Fruit fly (Drosophila melanogaster) whole organism, pupa: Measurements from ENCODE around the gene CG32115.

ENCODE experiments used
- CG10348 ChIP-seq: fragments of 200-800 bp; sonication (Bioruptor generic); IDR thresholded peaks from 2 replicates; pipeline ENCODE4 v1.3.6; 2022; ENCODE audit warnings: missing biosample characterization, missing genetic modification characterization
- CG12605 ChIP-seq: fragments of 200-800 bp; sonication (Bioruptor generic); IDR thresholded peaks from 2 replicates; pipeline ENCODE4 v1.3.6; 2022; ENCODE audit warnings: missing biosample characterization, missing genetic modification characterization
- CG13204 ChIP-seq: fragments of 200-800 bp; sonication (Bioruptor generic); optimal IDR thresholded peaks from 2 replicates; lab custom pipeline; 2018; ENCODE audit warnings: missing biosample characterization, mild to moderate bottlenecking, missing genetic modification characterization, moderate library complexity
- CG14655 ChIP-seq: fragments of 200-800 bp; sonication (Bioruptor generic); optimal IDR thresholded peaks from 3 replicates; lab custom pipeline; 2017; ENCODE audit warnings: mild to moderate bottlenecking, missing biosample characterization, missing genetic modification reagents, missing genetic modification characterization
- CG15710 ChIP-seq: fragments of 200-800 bp; sonication (Bioruptor generic); optimal IDR thresholded peaks from 2 replicates; lab custom pipeline; 2018; ENCODE audit warnings: missing biosample characterization, mild to moderate bottlenecking, missing genetic modification characterization, moderate library complexity
- CG17806 ChIP-seq: fragments of 200-800 bp; sonication (Bioruptor generic); optimal IDR thresholded peaks from 2 replicates; lab custom pipeline; 2018; ENCODE audit warnings: missing biosample characterization, mild to moderate bottlenecking, missing genetic modification characterization, moderate library complexity
- CG32121 ChIP-seq: fragments of 200-800 bp; sonication (Bioruptor generic); IDR thresholded peaks from 2 replicates; pipeline ENCODE4 v1.3.6; 2022; ENCODE audit warnings: missing biosample characterization, missing genetic modification characterization
- CG34367 ChIP-seq: fragments of 200-800 bp; sonication (Bioruptor generic); optimal IDR thresholded peaks from 2 replicates; lab custom pipeline; 2018; ENCODE audit warnings: missing biosample characterization, mild to moderate bottlenecking, missing genetic modification characterization
- CG4496 ChIP-seq: fragments of 200-800 bp; sonication (Bioruptor generic); IDR thresholded peaks from 3 replicates; pipeline ENCODE4 v1.3.6; 2022; ENCODE audit warnings: missing biosample characterization, missing genetic modification characterization
- CG8159 ChIP-seq: fragments of 200-800 bp; sonication (Bioruptor generic); optimal IDR thresholded peaks from 3 replicates; lab custom pipeline; 2018; ENCODE audit warnings: missing biosample characterization, mild to moderate bottlenecking, missing genetic modification characterization, moderate library complexity
- CG8301 ChIP-seq: fragments of 200-800 bp; sonication (Bioruptor generic); optimal IDR thresholded peaks from 2 replicates; lab custom pipeline; 2018; ENCODE audit warnings: missing biosample characterization, mild to moderate bottlenecking, missing genetic modification characterization
- CG9948 ChIP-seq: fragments of 200-800 bp; sonication (Bioruptor generic); optimal IDR thresholded peaks from 2 replicates; lab custom pipeline; 2018; ENCODE audit warnings: missing biosample characterization, mild to moderate bottlenecking, missing genetic modification characterization, moderate library complexity
- D1 ChIP-seq: fragments of 200-800 bp; sonication (Bioruptor generic); optimal IDR thresholded peaks from 2 replicates; lab custom pipeline; 2018; ENCODE audit warnings: missing biosample characterization, mild to moderate bottlenecking, missing genetic modification characterization, moderate library complexity
- EcR ChIP-seq: fragments of 200-800 bp; sonication (Bioruptor generic); optimal IDR thresholded peaks from 3 replicates; lab custom pipeline; 2019; ENCODE audit warnings: missing biosample characterization, missing genetic modification characterization, mild to moderate bottlenecking, moderate library complexity, missing genetic modification reagents
- Ets98B ChIP-seq: fragments of 200-800 bp; sonication (Bioruptor generic); IDR thresholded peaks from 2 replicates; pipeline ENCODE4 v1.3.6; 2022; ENCODE audit warnings: missing biosample characterization, missing genetic modification characterization
- Pif1A ChIP-seq: fragments of 200-800 bp; sonication (Bioruptor generic); optimal IDR thresholded peaks from 3 replicates; lab custom pipeline; 2016; ENCODE audit warnings: missing biosample characterization, missing genetic modification characterization
- Pif1B ChIP-seq: fragments of 200-800 bp; sonication (Bioruptor generic); optimal IDR thresholded peaks from 3 replicates; lab custom pipeline; 2016; ENCODE audit warnings: missing biosample characterization, missing genetic modification characterization
- Snoo ChIP-seq: fragments of 200-800 bp; sonication (Bioruptor generic); optimal IDR thresholded peaks from 3 replicates; lab custom pipeline; 2017; ENCODE audit warnings: missing biosample characterization, mild to moderate bottlenecking, missing genetic modification characterization, inconsistent platforms
- fd96Ca ChIP-seq: fragments of 200-800 bp; sonication (Bioruptor generic); IDR thresholded peaks from 3 replicates; pipeline ENCODE4 v1.3.6; 2022; ENCODE audit warnings: missing biosample characterization, missing genetic modification characterization
- gl ChIP-seq: fragments of 200-800 bp; sonication (Bioruptor generic); optimal IDR thresholded peaks from 2 replicates; lab custom pipeline; 2018; ENCODE audit warnings: missing biosample characterization, mild to moderate bottlenecking, missing genetic modification characterization
- rn ChIP-seq: fragments of 200-800 bp; sonication (Bioruptor generic); IDR thresholded peaks from 2 replicates; pipeline ENCODE4 v1.3.6; 2022; ENCODE audit warnings: missing biosample characterization, missing genetic modification characterization

Gene CG32115

DNA sequence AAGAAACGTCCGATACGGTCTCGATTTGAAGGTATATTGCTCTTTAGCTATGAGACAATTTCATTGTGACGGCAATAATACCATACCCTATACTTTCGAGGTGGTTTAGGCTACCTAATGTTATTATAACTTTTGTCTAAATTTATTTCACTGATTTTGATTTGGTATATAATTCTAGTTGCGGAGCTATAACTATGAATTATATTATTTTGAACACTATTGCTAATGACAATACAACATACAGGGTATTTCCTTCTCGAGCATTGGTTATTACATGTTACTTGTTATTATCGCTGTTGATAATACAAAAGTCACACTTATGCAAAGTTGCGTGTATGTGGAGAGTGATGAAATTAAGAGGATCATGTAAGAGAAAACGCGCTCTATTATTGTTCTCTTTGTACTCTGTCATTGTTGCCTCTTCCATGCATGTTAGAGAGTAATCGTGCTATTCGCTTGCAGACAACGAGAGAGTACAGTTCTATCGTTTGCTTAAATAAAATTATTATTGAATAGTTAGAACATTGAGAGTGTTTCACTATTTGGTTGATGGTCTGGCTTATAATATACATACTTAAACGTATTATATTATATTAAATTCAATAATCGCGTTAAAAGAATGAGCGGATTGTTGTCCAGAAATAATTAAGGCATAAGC lies at the start of gene CG32115:
TSS of gene CG32115 (minus strand) at position 38 of the 658 bp plus-strand sequence.
- peak; percentile 91 for TF ChIP-seq rn
- peak; percentile 94 for TF ChIP-seq CG15710 (tag; lab: Kevin White, UChicago)
- TF ChIP-seq CG4496 (GFP tag; lab: Robert Waterston, UW) = peak; percentile 98
- peak; percentile 95 for TF ChIP-seq CG8301 (tag; lab: Kevin White, UChicago)
- peak; percentile 94 for TF ChIP-seq CG8159 (tag; lab: Kevin White, UChicago)
- TF ChIP-seq fd96Ca = peak; percentile 69; the same call in 2 of the 3 replicates
- peak; percentile 95 for TF ChIP-seq CG12605 (GFP tag; lab: Robert Waterston, UW)
- TF ChIP-seq D1 (tag; lab: Kevin White, UChicago) = peak; percentile 63
- peak; percentile 93 for TF ChIP-seq CG14655 (GFP tag; lab: Kevin White, UChicago)
- peak; percentile 94 for TF ChIP-seq CG17806 (tag; lab: Kevin White, UChicago)
- peak; percentile 97 for TF ChIP-seq CG32121 (GFP tag; lab: Robert Waterston, UW)
- peak; percentile 91 for TF ChIP-seq CG9948
- TF ChIP-seq EcR (GFP tag; lab: Kevin White, UChicago) = peak; percentile 74
- peak; percentile 97 for TF ChIP-seq Ets98B (GFP tag; lab: Robert Waterston, UW)
- TF ChIP-seq Pif1B (GFP tag; lab: Kevin White, UChicago) = peak; percentile 92
- TF ChIP-seq Snoo = peak; percentile 96
- peak; percentile 91 for TF ChIP-seq CG34367 (tag; lab: Kevin White, UChicago)
- TF ChIP-seq CG10348 = peak; percentile 81
- TF ChIP-seq CG13204 = no peak
- TF ChIP-seq gl (tag; lab: Kevin White, UChicago) = peak; percentile 75
- TF ChIP-seq Pif1A (GFP tag; lab: Kevin White, UChicago) = peak; percentile 93

DNA sequence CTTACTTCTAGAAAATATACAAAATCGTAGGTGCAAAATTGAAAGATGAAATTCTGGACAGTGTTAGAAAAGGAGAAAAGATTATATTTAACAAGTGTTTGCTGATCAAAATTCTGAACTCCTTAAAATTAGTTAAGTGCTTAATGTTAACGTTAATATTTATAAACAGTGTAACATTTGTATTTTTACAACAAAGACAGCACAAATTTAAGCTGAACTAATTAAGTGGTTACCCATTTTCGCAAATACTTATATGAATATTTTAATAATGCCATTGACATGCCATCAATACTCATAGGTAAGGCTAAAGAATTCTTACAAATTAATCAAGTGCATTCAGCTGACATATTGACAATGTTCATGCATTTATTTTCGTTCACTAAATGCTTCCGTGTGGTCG lies 41.1 kb upstream of the CG32115 start, which contains the start of gene CG10752:
TSS of gene CG10752 (minus strand) at position 101 of the 400 bp plus-strand sequence.
- TF ChIP-seq Snoo (no peak), Ets98B (GFP tag; lab: Robert Waterston, UW) (no peak), CG13204 (no peak), CG9948 (no peak), CG34367 (tag; lab: Kevin White, UChicago) (no peak), CG8159 (tag; lab: Kevin White, UChicago) (no peak), CG12605 (GFP tag; lab: Robert Waterston, UW) (no peak), CG17806 (tag; lab: Kevin White, UChicago) (no peak), CG10348 (no peak), fd96Ca (no peak), CG8301 (tag; lab: Kevin White, UChicago) (no peak), CG15710 (tag; lab: Kevin White, UChicago) (no peak), CG32121 (GFP tag; lab: Robert Waterston, UW) (no peak), rn (no peak)
- TF ChIP-seq, all 21 proteins: peak for 0

DNA sequence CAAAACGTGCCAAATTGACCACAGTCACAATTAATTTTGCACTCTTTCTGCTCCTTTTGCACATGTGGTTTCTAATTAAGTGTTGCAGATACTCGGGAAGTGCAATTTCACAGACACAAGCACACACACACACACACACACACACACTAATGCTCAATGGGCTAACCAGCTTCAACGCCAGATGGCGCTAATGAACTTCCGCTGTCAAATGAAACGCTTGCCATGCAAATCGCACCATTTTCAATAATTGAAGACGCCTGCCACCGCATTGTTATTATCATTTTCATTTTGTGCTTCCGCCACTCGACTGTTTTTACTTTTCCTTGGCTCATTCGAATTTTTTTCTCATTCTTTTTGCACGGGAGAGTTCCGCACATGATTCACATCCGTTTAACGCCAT lies 35.9 kb upstream of the CG32115 start:
- TF ChIP-seq CG8301 (tag; lab: Kevin White, UChicago) = no peak

DNA sequence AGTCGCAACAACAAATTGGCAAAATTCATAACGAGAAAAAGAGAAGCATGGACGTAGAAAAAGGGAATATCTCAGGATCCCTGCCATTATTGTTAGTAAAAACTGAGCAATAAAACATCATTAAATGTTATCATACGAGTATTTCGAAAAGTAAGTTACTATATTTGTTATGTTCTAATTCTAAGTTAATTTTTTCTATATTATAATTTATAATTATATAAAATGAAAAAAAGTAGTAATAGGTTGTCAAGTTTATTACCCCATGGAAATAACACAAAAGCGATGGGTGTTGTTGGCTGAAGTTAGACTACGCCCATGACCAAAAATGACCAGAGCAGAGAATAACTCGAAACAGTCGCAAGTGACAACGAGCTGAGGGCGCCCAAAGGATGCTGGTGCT lies 2.0 kb upstream of the CG32115 start:
- no peak for TF ChIP-seq EcR (GFP tag; lab: Kevin White, UChicago)
- TF ChIP-seq CG34367 (tag; lab: Kevin White, UChicago) = peak; percentile 62
- TF ChIP-seq CG10348 = no peak
- TF ChIP-seq CG9948 = peak; percentile 1
- TF ChIP-seq CG12605 (GFP tag; lab: Robert Waterston, UW) = no peak
- TF ChIP-seq gl (tag; lab: Kevin White, UChicago) = no peak
- TF ChIP-seq CG32121 (GFP tag; lab: Robert Waterston, UW) = no peak; the same call in 1 of the 2 replicates
- no peak for TF ChIP-seq CG8301 (tag; lab: Kevin White, UChicago)
- TF ChIP-seq rn = no peak
- no peak for TF ChIP-seq Pif1A (GFP tag; lab: Kevin White, UChicago)
- TF ChIP-seq Snoo = peak; percentile 85
- TF ChIP-seq CG15710 (tag; lab: Kevin White, UChicago) = peak; percentile 83
- TF ChIP-seq CG8159 (tag; lab: Kevin White, UChicago) = peak; percentile 33
- TF ChIP-seq fd96Ca = peak; percentile 35; the same call in 1 of the 3 replicates
- TF ChIP-seq CG17806 (tag; lab: Kevin White, UChicago) = no peak
- TF ChIP-seq D1 (tag; lab: Kevin White, UChicago) = no peak
- no peak for TF ChIP-seq Pif1B (GFP tag; lab: Kevin White, UChicago)
- TF ChIP-seq CG4496 (GFP tag; lab: Robert Waterston, UW) = no peak
- no peak for TF ChIP-seq CG14655 (GFP tag; lab: Kevin White, UChicago)
- peak; percentile 63 for TF ChIP-seq CG13204
- no peak for TF ChIP-seq Ets98B (GFP tag; lab: Robert Waterston, UW)

DNA sequence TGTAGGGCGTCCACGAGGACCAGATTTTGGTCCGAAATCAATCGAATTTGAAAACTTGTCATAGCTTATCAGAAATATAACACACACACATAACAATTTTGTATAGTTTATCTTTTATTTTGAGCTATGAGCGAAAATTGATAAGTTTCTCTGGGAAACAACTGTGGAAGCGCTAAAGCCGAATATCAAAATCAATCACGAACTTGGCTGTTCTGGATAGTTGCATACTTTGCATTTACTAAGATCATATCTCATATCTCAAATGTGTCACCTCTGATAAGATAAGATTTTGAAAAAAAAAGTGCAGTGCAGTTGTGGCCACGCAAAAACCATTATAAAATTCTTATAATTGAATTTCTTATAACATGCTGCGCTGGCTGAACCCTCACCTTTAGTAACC lies 9.8 kb downstream of the CG32115 start, which contains the start of gene CG32117:
TSS of gene CG32117 (minus strand) at position 101 of the 400 bp plus-strand sequence.
- TF ChIP-seq CG13204 = no peak
- TF ChIP-seq CG32121 (GFP tag; lab: Robert Waterston, UW) = no peak
- TF ChIP-seq gl (tag; lab: Kevin White, UChicago) = no peak
- TF ChIP-seq CG4496 (GFP tag; lab: Robert Waterston, UW) = no peak
- TF ChIP-seq fd96Ca = no peak
- TF ChIP-seq CG12605 (GFP tag; lab: Robert Waterston, UW) = no peak
- no peak for TF ChIP-seq D1 (tag; lab: Kevin White, UChicago)
- no peak for TF ChIP-seq CG9948
- TF ChIP-seq CG10348 = no peak
- TF ChIP-seq Ets98B (GFP tag; lab: Robert Waterston, UW) = no peak
- TF ChIP-seq Snoo = no peak
- TF ChIP-seq CG8301 (tag; lab: Kevin White, UChicago) = no peak
